Worm (Caenorhabditis elegans) whole organism, late embryonic: ENCODE measurements around the gene fbxb-117.

Experiments used
- F13H6.1 ChIP-seq: sonication (generic microtip); optimal IDR thresholded peaks from 2 replicates; lab custom pipeline; 2016; ENCODE audit warnings: missing genetic modification characterization, missing compliant biosample characterization
- Y22D7AL.16 ChIP-seq: sonication (generic microtip); optimal IDR thresholded peaks from 2 replicates; lab custom pipeline; 2016; ENCODE audit warnings: missing genetic modification characterization, missing compliant biosample characterization
- ama-1 ChIP-seq: fragments of 150-350 bp; optimal IDR thresholded peaks from 2 replicates; lab custom pipeline; 2014
- ceh-18 ChIP-seq: sonication (generic microtip); optimal IDR thresholded peaks from 2 replicates; lab custom pipeline; 2016; ENCODE audit warnings: missing genetic modification characterization, missing compliant biosample characterization
- elt-2 ChIP-seq: sonication (generic microtip); optimal IDR thresholded peaks from 2 replicates; lab custom pipeline; 2016; ENCODE audit warnings: missing genetic modification reagents, missing genetic modification characterization, missing compliant biosample characterization
- ets-4 ChIP-seq: sonication (generic microtip); optimal IDR thresholded peaks from 2 replicates; lab custom pipeline; 2016; ENCODE audit warnings: missing genetic modification characterization, missing compliant biosample characterization
- hlh-30 ChIP-seq: sonication (generic microtip); optimal IDR thresholded peaks from 2 replicates; lab custom pipeline; 2017; ENCODE audit warnings: antibody characterized with exemption, missing genetic modification characterization, missing compliant biosample characterization; ENCODE audit not compliant: insufficient read depth
- hlh-6 ChIP-seq: sonication (generic microtip); optimal IDR thresholded peaks from 2 replicates; lab custom pipeline; 2016; ENCODE audit warnings: missing genotype, missing genetic modification characterization, missing compliant biosample characterization
- npax-4 ChIP-seq: sonication (generic microtip); optimal IDR thresholded peaks from 2 replicates; lab custom pipeline; 2016; ENCODE audit warnings: missing genetic modification characterization, missing compliant biosample characterization
- pha-4 ChIP-seq: fragments of 150-350 bp; optimal IDR thresholded peaks from 2 replicates; lab custom pipeline; 2018; ENCODE audit warnings: missing biosample characterization, missing genetic modification reagents, missing genetic modification characterization
- pqm-1 ChIP-seq: sonication (generic microtip); optimal IDR thresholded peaks from 2 replicates; lab custom pipeline; 2016; ENCODE audit warnings: missing genetic modification characterization, missing compliant biosample characterization
- tbx-2 ChIP-seq: sonication (generic microtip); optimal IDR thresholded peaks from 2 replicates; lab custom pipeline; 2016; ENCODE audit warnings: missing genetic modification characterization, missing compliant biosample characterization
- unc-86 ChIP-seq: sonication (generic microtip); optimal IDR thresholded peaks from 2 replicates; lab custom pipeline; 2016; ENCODE audit warnings: missing genetic modification characterization, missing compliant biosample characterization

DNA sequence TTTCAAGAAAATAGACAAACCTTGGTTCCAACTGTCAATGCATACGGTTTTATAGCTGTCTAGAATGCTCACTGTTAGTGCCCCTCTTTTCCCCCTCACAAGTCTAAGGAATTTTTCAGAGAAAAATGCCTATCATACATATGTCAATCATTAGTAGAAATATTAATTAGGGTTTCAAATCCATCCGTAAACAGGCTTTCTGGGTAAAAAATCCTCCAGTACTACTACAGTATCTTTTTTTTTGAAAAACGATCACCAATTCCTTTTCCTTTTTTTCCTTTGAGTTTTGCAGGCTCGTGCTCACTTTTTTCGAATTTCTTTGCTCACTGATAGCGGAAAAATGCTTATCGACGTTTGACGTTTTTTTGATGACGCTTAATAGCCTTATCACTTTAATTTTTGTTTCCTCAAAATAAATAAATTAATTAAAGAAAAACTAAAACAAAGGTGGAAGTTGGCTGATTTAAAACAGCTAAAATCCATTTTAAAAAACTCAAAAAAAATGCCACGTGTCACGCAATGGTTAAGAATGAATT, 37.1 kb downstream of the fbxb-117 start, which contains the start of gene C43D7.7:
- no peak for TF ChIP-seq pqm-1 (tag; lab: Kevin White, UChicago)
- TF ChIP-seq hlh-30 (tag; lab: Kevin White, UChicago), result no peak
- TF ChIP-seq ets-4 (tag; lab: Kevin White, UChicago), result no peak
- no peak for TF ChIP-seq hlh-6 (tag; lab: Kevin White, UChicago)
- no peak for TF ChIP-seq npax-4 (tag; lab: Kevin White, UChicago)
- no peak for TF ChIP-seq elt-2
- TF ChIP-seq ama-1 (lab: Kevin White, UChicago), result no peak
- no peak for TF ChIP-seq tbx-2 (tag; lab: Kevin White, UChicago)
- no peak for TF ChIP-seq unc-86 (tag; lab: Kevin White, UChicago)
- no peak for TF ChIP-seq pha-4 (tag; lab: Kevin White, UChicago)
- no peak for TF ChIP-seq F13H6.1 (tag; lab: Kevin White, UChicago)
- TF ChIP-seq ceh-18 (tag; lab: Kevin White, UChicago), result no peak
- TF ChIP-seq Y22D7AL.16, result no peak
